Worm (Caenorhabditis elegans) whole organism, L4 larva: ENCODE measurements around the gene clec-63.

ENCODE experiments used
- Y5F2A.4 ChIP-seq: fragments of 200-800 bp; sonication (Bioruptor generic); optimal IDR thresholded peaks from 2 replicates; lab custom pipeline; 2018; ENCODE audit warnings: mild to moderate bottlenecking, missing genetic modification characterization, missing compliant biosample characterization
- ceh-32 ChIP-seq: sonication (generic microtip); optimal IDR thresholded peaks from 2 replicates; lab custom pipeline; 2016; ENCODE audit warnings: mild to moderate bottlenecking, missing genetic modification characterization, missing compliant biosample characterization; ENCODE audit not compliant: poor library complexity
- cey-2 ChIP-seq: sonication (generic microtip); optimal IDR thresholded peaks from 3 replicates; lab custom pipeline; 2017; ENCODE audit warnings: missing genetic modification characterization, mild to moderate bottlenecking, missing compliant biosample characterization, antibody characterized with exemption, borderline replicate concordance; ENCODE audit not compliant: insufficient read depth
- fkh-10 ChIP-seq: fragments of 150-350 bp; optimal IDR thresholded peaks from 2 replicates; lab custom pipeline; 2014; ENCODE audit warnings: missing biosample characterization, missing genetic modification reagents, missing genetic modification characterization
- hlh-30 ChIP-seq: sonication (generic microtip); optimal IDR thresholded peaks from 2 replicates; lab custom pipeline; 2017; ENCODE audit warnings: antibody characterized with exemption, mild to moderate bottlenecking, missing genetic modification characterization, missing compliant biosample characterization; ENCODE audit not compliant: insufficient read depth
- jun-1 ChIP-seq: fragments of 150-350 bp; optimal IDR thresholded peaks from 2 replicates; lab custom pipeline; 2014; ENCODE audit warnings: missing biosample characterization, missing genetic modification reagents, missing genetic modification characterization
- lin-13 ChIP-seq: fragments of 150-350 bp; optimal IDR thresholded peaks from 2 replicates; lab custom pipeline; 2014; ENCODE audit warnings: missing biosample characterization, missing genetic modification reagents, missing genetic modification characterization
- lsy-2 ChIP-seq, 2 experiments: fragments of 150-350 bp in 1 of 2; sonication (generic microtip) in 1 of 2; optimal IDR thresholded peaks; 2 replicates each; lab custom pipeline; 2014 to 2017; ENCODE audit warnings: missing biosample characterization in 2 of 2, missing genetic modification characterization in 2 of 2
- nhr-25 ChIP-seq: sonication (generic microtip); optimal IDR thresholded peaks from 2 replicates; lab custom pipeline; 2017; ENCODE audit warnings: missing genetic modification characterization, mild to moderate bottlenecking, missing compliant biosample characterization, antibody characterized with exemption, moderate library complexity, borderline replicate concordance; ENCODE audit not compliant: insufficient read depth
- nhr-41 ChIP-seq: fragments of 200-800 bp; sonication (Bioruptor generic); IDR thresholded peaks from 2 replicates; pipeline ENCODE4 v1.3.6; 2022; ENCODE audit warnings: missing genetic modification reagents, missing genetic modification characterization, missing compliant biosample characterization
- nhr-76 ChIP-seq: fragments of 150-350 bp; optimal IDR thresholded peaks from 2 replicates; lab custom pipeline; 2014; ENCODE audit warnings: missing biosample characterization, missing genetic modification characterization
- unc-130 ChIP-seq: sonication (generic microtip); optimal IDR thresholded peaks from 2 replicates; lab custom pipeline; 2016; ENCODE audit warnings: missing genetic modification reagents, missing genetic modification characterization, missing compliant biosample characterization

DNA sequence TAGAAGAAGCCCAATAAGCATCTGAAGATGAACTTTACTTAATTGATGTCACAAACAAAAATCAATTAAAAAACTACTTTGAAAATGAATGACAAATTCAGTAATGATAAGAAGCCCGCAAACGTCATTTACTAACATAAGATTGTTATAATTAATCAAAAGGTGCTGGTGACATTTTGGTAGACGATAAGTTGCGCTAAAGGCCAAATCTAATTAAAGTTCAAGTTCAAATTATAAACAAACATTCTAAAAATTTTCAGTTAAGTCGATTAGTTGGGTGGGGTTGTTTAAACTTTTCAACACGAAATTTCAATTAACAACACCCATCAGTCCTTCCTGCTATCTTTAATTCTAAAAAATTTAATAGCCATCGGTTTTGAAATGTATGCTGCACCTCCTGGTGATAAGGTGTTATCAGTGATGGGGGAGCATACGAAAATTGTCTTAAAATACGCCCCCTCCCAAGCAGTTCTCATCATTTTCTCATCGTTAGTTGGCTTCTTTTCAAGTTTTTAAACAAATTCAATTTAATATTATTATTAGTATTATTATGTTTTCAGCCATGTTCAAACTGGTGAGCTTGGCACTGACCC is at the start of gene clec-63, which contains the start of gene clec-62:
- TF ChIP-seq nhr-76 (tag; lab: Kevin White, UChicago) (no peak), unc-130 (no peak), lin-13 (no peak), Y5F2A.4 (GFP tag; lab: Kevin White, UChicago) (no peak), jun-1 (tag; lab: Kevin White, UChicago) (no peak), fkh-10 (GFP tag; lab: Kevin White, UChicago) (no peak), nhr-25 (tag; lab: Kevin White, UChicago) (no peak), nhr-41 (no peak), hlh-30 (tag; lab: Kevin White, UChicago) (no peak), cey-2 (tag; lab: Kevin White, UChicago) (no peak), lsy-2 (tag; optimal IDR thresholded peaks at IDR 0.05; lab: Kevin White, UChicago) (no peak), ceh-32 (tag; lab: Kevin White, UChicago) (no peak)
